Fruit fly (Drosophila melanogaster): Measurements from ENCODE around the gene NKCC.

- no peak for TF ChIP-seq CG6792 (GFP tag; optimal IDR thresholded peaks at IDR 0.05)
- no peak for TF ChIP-seq Hr38 (GFP tag; optimal IDR thresholded peaks at IDR 0.05)
- no peak for TF ChIP-seq Gug (GFP tag; IDR thresholded peaks at IDR 0.05)
- TF ChIP-seq CG16779 (tag; optimal IDR thresholded peaks at IDR 0.05): no peak
- TF ChIP-seq CG9139 (GFP tag; optimal IDR thresholded peaks at IDR 0.05): no peak
- no peak for TF ChIP-seq acj6 (GFP tag; optimal IDR thresholded peaks at IDR 0.05)
- TF ChIP-seq fkh (GFP tag; optimal IDR thresholded peaks at IDR 0.05): no peak
- no peak for TF ChIP-seq CG11762 (GFP tag; optimal IDR thresholded peaks at IDR 0.05; ENCODE audit: insufficient read depth)
- TF ChIP-seq OdsH (GFP tag; optimal IDR thresholded peaks at IDR 0.05): no peak
- TF ChIP-seq CG3032 (tag; optimal IDR thresholded peaks at IDR 0.05): no peak
- no peak for TF ChIP-seq svp (GFP tag)
- no peak for TF ChIP-seq pdm3 (GFP tag; optimal IDR thresholded peaks at IDR 0.05)
- TF ChIP-seq net (GFP tag; optimal IDR thresholded peaks at IDR 0.05): no peak
- TF ChIP-seq CG4318 (GFP tag; optimal IDR thresholded peaks at IDR 0.05): no peak
Measured at dm6 chr3R:5523070-5523637, 20.7 kb upstream of the NKCC start, which contains the start of the genes CG43845 and Nmdar1.

Data from whole organism, prepupa.